Worm (Caenorhabditis elegans): ENCODE data around the gene srh-166.

- no peak for TF ChIP-seq pag-3 (tag; optimal IDR thresholded peaks at IDR 0.05; ENCODE audit: borderline replicate concordance, insufficient read depth)
- TF ChIP-seq lsy-2 (tag; optimal IDR thresholded peaks at IDR 0.05): no peak
- no peak for TF ChIP-seq lin-15B (tag; optimal IDR thresholded peaks at IDR 0.05)
- no peak for TF ChIP-seq jun-1 (tag; optimal IDR thresholded peaks at IDR 0.05)
- TF ChIP-seq snpc-4 (tag; optimal IDR thresholded peaks at IDR 0.05): no peak
- TF ChIP-seq nhr-84 (tag; optimal IDR thresholded peaks at IDR 0.05): no peak
- TF ChIP-seq ces-1 (GFP tag; optimal IDR thresholded peaks at IDR 0.05): no peak
- no peak for TF ChIP-seq egl-27 (tag; optimal IDR thresholded peaks at IDR 0.05)
- TF ChIP-seq dpl-1 (GFP tag; optimal IDR thresholded peaks at IDR 0.05): no peak
- TF ChIP-seq nhr-12 (tag; optimal IDR thresholded peaks at IDR 0.05): no peak
These were observed 18.4 kb upstream of the srh-166 start, which contains the start of gene slc-36.3 for ce11 chrV:20544092-20544491.
